Fruit fly (Drosophila melanogaster): Measurements from ENCODE around the gene 5PtaseI.
A peak's percentile ranks its signal among the peaks of the same experiment; 100 is the strongest.

Gene 5PtaseI

dm6 chr3R:25060462-25060861 is 15.5 kb upstream of the 5PtaseI start:
- TF ChIP-seq bab1 (GFP tag; optimal IDR thresholded peaks at IDR 0.05) = no peak
- TF ChIP-seq kay (GFP tag; ENCODE audit: borderline replicate concordance) = peak; percentile 7

dm6 chr3R:25056488-25057157 is 11.7 kb upstream of the 5PtaseI start:
- TF ChIP-seq kay (GFP tag; ENCODE audit: borderline replicate concordance) = peak; percentile 86
- TF ChIP-seq cic (GFP tag; optimal IDR thresholded peaks at IDR 0.05) = peak; percentile 56
- peak; percentile 86 for TF ChIP-seq ovo (GFP tag; optimal IDR thresholded peaks at IDR 0.05)
- TF ChIP-seq CG12768 (GFP tag; optimal IDR thresholded peaks at IDR 0.05) = peak; percentile 8
- no peak for TF ChIP-seq cnc (optimal IDR thresholded peaks at IDR 0.05)
- no peak for TF ChIP-seq Crg-1 (GFP tag; optimal IDR thresholded peaks at IDR 0.05)
- TF ChIP-seq CG14711 (tag; optimal IDR thresholded peaks at IDR 0.05) = no peak
- TF ChIP-seq pad (GFP tag; optimal IDR thresholded peaks at IDR 0.05) = peak; percentile 93
- TF ChIP-seq CG33017 (tag; optimal IDR thresholded peaks at IDR 0.05) = no peak

dm6 chr3R:25056016-25056415 is 11.1 kb upstream of the 5PtaseI start, which contains the start of the genes CG31111 and stac:
Gene CG31111 (minus strand): TSS chr3R:25056177.
Gene stac (plus strand): TSS chr3R:25056286.
- TF ChIP-seq Hr96 (GFP tag; optimal IDR thresholded peaks at IDR 0.05) (no peak), CG1620 (GFP tag; optimal IDR thresholded peaks at IDR 0.05) (no peak), CG7101 (tag; optimal IDR thresholded peaks at IDR 0.05) (peak; percentile 12), toe (GFP tag; optimal IDR thresholded peaks at IDR 0.05) (no peak), CG33017 (tag; optimal IDR thresholded peaks at IDR 0.05) (peak; percentile 32), bab1 (GFP tag; optimal IDR thresholded peaks at IDR 0.05) (no peak), CG14711 (tag; optimal IDR thresholded peaks at IDR 0.05) (peak; percentile 9), cnc (optimal IDR thresholded peaks at IDR 0.05) (no peak), CG7045 (GFP tag; optimal IDR thresholded peaks at IDR 0.05) (no peak), Crg-1 (GFP tag; optimal IDR thresholded peaks at IDR 0.05) (no peak), CG12768 (GFP tag; optimal IDR thresholded peaks at IDR 0.05) (no peak), kay (GFP tag; ENCODE audit: borderline replicate concordance) (peak; percentile 89), ovo (GFP tag; optimal IDR thresholded peaks at IDR 0.05) (no peak), tj (GFP tag; optimal IDR thresholded peaks at IDR 0.05) (no peak), cic (GFP tag; optimal IDR thresholded peaks at IDR 0.05) (no peak), CG5204 (GFP tag; optimal IDR thresholded peaks at IDR 0.05) (no peak), Clk (GFP tag; optimal IDR thresholded peaks at IDR 0.05) (no peak), Mnt (GFP tag; optimal IDR thresholded peaks at IDR 0.05) (peak; percentile 6), CG11617 (GFP tag; optimal IDR thresholded peaks at IDR 0.05) (peak; percentile 35), pad (GFP tag; optimal IDR thresholded peaks at IDR 0.05) (no peak)

- TF ChIP-seq Clk (GFP tag; optimal IDR thresholded peaks at IDR 0.05) = peak; percentile 7
- no peak for TF ChIP-seq Hr96 (GFP tag; optimal IDR thresholded peaks at IDR 0.05)
- no peak for TF ChIP-seq cic (GFP tag; optimal IDR thresholded peaks at IDR 0.05)
- peak; percentile 42 for TF ChIP-seq Mnt (GFP tag; optimal IDR thresholded peaks at IDR 0.05)
- TF ChIP-seq tj (GFP tag; optimal IDR thresholded peaks at IDR 0.05) = peak; percentile 1
- peak; percentile 64 for TF ChIP-seq bab1 (GFP tag; optimal IDR thresholded peaks at IDR 0.05)
- TF ChIP-seq CG1620 (GFP tag; optimal IDR thresholded peaks at IDR 0.05) = peak; percentile 1
- no peak for TF ChIP-seq ovo (GFP tag; optimal IDR thresholded peaks at IDR 0.05)
- no peak for TF ChIP-seq CG33017 (tag; optimal IDR thresholded peaks at IDR 0.05)
- TF ChIP-seq Crg-1 (GFP tag; optimal IDR thresholded peaks at IDR 0.05) = peak; percentile 38
- TF ChIP-seq CG5204 (GFP tag; optimal IDR thresholded peaks at IDR 0.05) = no peak
- TF ChIP-seq kay (GFP tag; ENCODE audit: borderline replicate concordance) = peak; percentile 88
- peak; percentile 32 for TF ChIP-seq pad (GFP tag; optimal IDR thresholded peaks at IDR 0.05)
- no peak for TF ChIP-seq cnc (optimal IDR thresholded peaks at IDR 0.05)
- peak; percentile 23 for TF ChIP-seq CG11617 (GFP tag; optimal IDR thresholded peaks at IDR 0.05)
- no peak for TF ChIP-seq CG7045 (GFP tag; optimal IDR thresholded peaks at IDR 0.05)
- TF ChIP-seq CG12768 (GFP tag; optimal IDR thresholded peaks at IDR 0.05) = no peak
- peak; percentile 43 for TF ChIP-seq CG14711 (tag; optimal IDR thresholded peaks at IDR 0.05)
- TF ChIP-seq toe (GFP tag; optimal IDR thresholded peaks at IDR 0.05) = peak; percentile 52
- peak; percentile 15 for TF ChIP-seq CG7101 (tag; optimal IDR thresholded peaks at IDR 0.05)
Observed at dm6 chr3R:25054451-25055188, 9.7 kb upstream of the 5PtaseI start, which contains the start of gene CG31109. Gene CG31109 (minus strand): TSS chr3R:25054653.

dm6 chr3R:25051441-25052097 is 6.6 kb upstream of the 5PtaseI start:
- TF ChIP-seq CG7101 (tag; optimal IDR thresholded peaks at IDR 0.05) (no peak), CG12768 (GFP tag; optimal IDR thresholded peaks at IDR 0.05) (no peak), bab1 (GFP tag; optimal IDR thresholded peaks at IDR 0.05) (no peak), kay (GFP tag; ENCODE audit: borderline replicate concordance) (peak; percentile 92), Crg-1 (GFP tag; optimal IDR thresholded peaks at IDR 0.05) (no peak), Clk (GFP tag; optimal IDR thresholded peaks at IDR 0.05) (no peak), Hr96 (GFP tag; optimal IDR thresholded peaks at IDR 0.05) (no peak), CG33017 (tag; optimal IDR thresholded peaks at IDR 0.05) (no peak), toe (GFP tag; optimal IDR thresholded peaks at IDR 0.05) (no peak), ovo (GFP tag; optimal IDR thresholded peaks at IDR 0.05) (no peak), CG14711 (tag; optimal IDR thresholded peaks at IDR 0.05) (no peak), pad (GFP tag; optimal IDR thresholded peaks at IDR 0.05) (no peak), CG7045 (GFP tag; optimal IDR thresholded peaks at IDR 0.05) (no peak), tj (GFP tag; optimal IDR thresholded peaks at IDR 0.05) (peak; percentile 9), Mnt (GFP tag; optimal IDR thresholded peaks at IDR 0.05) (peak; percentile 43), CG5204 (GFP tag; optimal IDR thresholded peaks at IDR 0.05) (no peak), cic (GFP tag; optimal IDR thresholded peaks at IDR 0.05) (peak; percentile 78), CG11617 (GFP tag; optimal IDR thresholded peaks at IDR 0.05) (no peak), cnc (optimal IDR thresholded peaks at IDR 0.05) (no peak), CG1620 (GFP tag; optimal IDR thresholded peaks at IDR 0.05) (no peak)

Data from whole organism, adult.